Fruit fly (Drosophila melanogaster) whole organism: ENCODE results near the gene CG12010.

ENCODE experiments used
- CG8478 ChIP-seq: fragments of >200 bp; optimal IDR thresholded peaks from 2 replicates; lab custom pipeline; 2018; ENCODE audit warnings: inconsistent platforms
- Dll ChIP-seq: fragments of >200 bp; optimal IDR thresholded peaks from 2 replicates; lab custom pipeline; 2017
- EcR ChIP-seq, 2 experiments: fragments of >200 bp; optimal IDR thresholded peaks; 2 replicates each; lab custom pipeline; 2017; ENCODE audit warnings: missing biosample characterization in 2 of 2, missing genetic modification characterization in 2 of 2, missing genetic modification reagents in 2 of 2
- pan ChIP-seq: fragments of >200 bp; optimal IDR thresholded peaks from 2 replicates; lab custom pipeline; 2017
- psq ChIP-seq: fragments of >200 bp; optimal IDR thresholded peaks from 2 replicates; lab custom pipeline; 2017
- usp ChIP-seq: fragments of >200 bp; optimal IDR thresholded peaks from 2 replicates; lab custom pipeline; 2017; ENCODE audit warnings: missing biosample characterization, missing genetic modification characterization, mixed read lengths

DNA sequence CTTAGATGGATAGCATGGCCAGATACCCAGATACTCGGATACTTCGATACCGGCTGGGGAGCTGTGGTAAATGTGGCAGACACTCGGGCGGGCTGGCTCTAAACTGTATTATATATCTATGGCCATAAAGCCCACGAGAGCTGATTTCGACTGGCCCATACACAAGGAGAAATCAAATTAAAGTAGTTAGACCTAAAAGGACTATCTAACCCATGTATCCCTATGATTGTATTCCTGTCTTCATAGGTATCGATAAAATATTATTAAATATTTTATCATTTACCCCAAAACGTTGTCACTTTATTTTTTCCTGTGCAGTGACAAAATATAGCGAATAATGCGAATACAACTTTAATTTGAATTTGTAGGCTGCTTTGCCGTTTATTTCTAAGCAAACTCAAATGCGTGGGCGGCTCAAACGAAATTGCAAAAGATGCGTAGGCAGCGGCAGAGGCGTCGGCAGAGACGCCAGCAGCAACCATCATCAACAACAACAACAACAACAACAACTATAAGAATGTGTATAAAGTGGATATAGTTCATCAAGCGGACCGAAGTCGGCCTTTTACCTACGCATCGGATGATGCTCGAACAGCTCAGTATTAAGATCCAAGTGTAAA lies 7.9 kb downstream of the CG12010 start:
- TF ChIP-seq usp (GFP tag; lab: Kevin White, UChicago) (no peak), psq (lab: Kevin White, UChicago) (no peak), EcR (GFP tag; optimal IDR thresholded peaks at IDR 0.05; lab: Kevin White, UChicago) (no peak), CG8478 (lab: Kevin White, UChicago) (no peak), Dll (lab: Kevin White, UChicago) (no peak), pan (lab: Kevin White, UChicago) (no peak)
